Worm (Caenorhabditis elegans) whole organism, L1 larva: Measurements from ENCODE around the gene tag-276.
A peak's percentile ranks its signal among the peaks of the same experiment; 100 is the strongest.

Experiments used
- C16A3.4 ChIP-seq: fragments of 150-350 bp; optimal IDR thresholded peaks from 2 replicates; lab custom pipeline; 2014; ENCODE audit warnings: missing biosample characterization, missing genetic modification characterization
- F16B12.6 ChIP-seq: fragments of 150-350 bp; optimal IDR thresholded peaks from 2 replicates; lab custom pipeline; 2014; ENCODE audit warnings: missing biosample characterization, missing genetic modification characterization
- Y116A8C.19 ChIP-seq: sonication (generic microtip); optimal IDR thresholded peaks from 2 replicates; lab custom pipeline; 2016; ENCODE audit warnings: missing compliant biosample characterization, missing genetic modification characterization, borderline replicate concordance
- blmp-1 ChIP-seq: fragments of 150-350 bp; optimal IDR thresholded peaks from 2 replicates; lab custom pipeline; 2014; ENCODE audit warnings: missing biosample characterization, missing genetic modification characterization
- dpl-1 ChIP-seq, 3 experiments: fragments of 150-350 bp in 2 of 3; sonication (generic microtip) in 1 of 3; optimal IDR thresholded peaks; 2 replicates each; lab custom pipeline; 2014 to 2017; ENCODE audit warnings: missing biosample characterization in 3 of 3, missing genetic modification characterization in 3 of 3, missing genetic modification reagents in 3 of 3
- dsc-1 ChIP-seq: sonication (generic microtip); optimal IDR thresholded peaks from 2 replicates; lab custom pipeline; 2016; ENCODE audit warnings: mild to moderate bottlenecking, missing genetic modification characterization, missing compliant biosample characterization
- efl-1 ChIP-seq, 4 experiments: fragments of 150-350 bp; optimal IDR thresholded peaks in 3 of 4; peaks in 1 of 4; 1 replicate in 1 of 4; 2 replicates in 3 of 4; lab custom pipeline; 2014; ENCODE audit warnings: missing biosample characterization in 2 of 4, missing genetic modification characterization in 2 of 4, missing genetic modification reagents in 2 of 4
- elt-3 ChIP-seq, 6 experiments: fragments of 150-350 bp in 1 of 6; sonication (generic microtip); optimal IDR thresholded peaks; 2 replicates each; lab custom pipeline; 2017 to 2018; ENCODE audit warnings: missing biosample characterization in 6 of 6, missing genetic modification characterization in 6 of 6, inconsistent platforms in 1 of 6
- ets-5 ChIP-seq: fragments of 200-800 bp; sonication (Bioruptor generic); IDR thresholded peaks from 2 replicates; pipeline ENCODE4 v1.3.6; 2022; ENCODE audit warnings: missing genetic modification characterization, missing compliant biosample characterization
- fkh-10 ChIP-seq: sonication (generic microtip); optimal IDR thresholded peaks from 2 replicates; lab custom pipeline; 2017; ENCODE audit warnings: missing biosample characterization, missing genetic modification reagents, missing genetic modification characterization
- hlh-17 ChIP-seq: fragments of 200-800 bp; sonication (Bioruptor generic); optimal IDR thresholded peaks from 2 replicates; lab custom pipeline; 2018; ENCODE audit warnings: missing genetic modification characterization, mild to moderate bottlenecking, missing compliant biosample characterization, moderate library complexity, borderline replicate concordance
- jun-1 ChIP-seq: fragments of 150-350 bp; optimal IDR thresholded peaks from 2 replicates; lab custom pipeline; 2014; ENCODE audit warnings: missing biosample characterization, missing genetic modification reagents, missing genetic modification characterization
- nhr-237 ChIP-seq: fragments of 150-350 bp; optimal IDR thresholded peaks from 2 replicates; lab custom pipeline; 2014; ENCODE audit warnings: missing biosample characterization, missing genetic modification characterization
- nhr-84 ChIP-seq: sonication (generic microtip); optimal IDR thresholded peaks from 2 replicates; lab custom pipeline; 2017; ENCODE audit warnings: missing biosample characterization, missing genetic modification characterization
- pag-3 ChIP-seq: sonication (generic microtip); optimal IDR thresholded peaks from 2 replicates; lab custom pipeline; 2017; ENCODE audit warnings: missing genetic modification characterization, mild to moderate bottlenecking, missing compliant biosample characterization, antibody characterized with exemption, borderline replicate concordance; ENCODE audit not compliant: insufficient read depth
- sox-4 ChIP-seq: sonication (generic microtip); optimal IDR thresholded peaks from 2 replicates; lab custom pipeline; 2016; ENCODE audit warnings: missing genetic modification characterization, missing compliant biosample characterization
- unc-62 ChIP-seq: fragments of 150-350 bp; optimal IDR thresholded peaks from 2 replicates; lab custom pipeline; 2014; ENCODE audit warnings: missing biosample characterization, missing genetic modification reagents, missing genetic modification characterization
- unc-98 ChIP-seq: fragments of 200-800 bp; sonication (Bioruptor generic); IDR thresholded peaks from 2 replicates; pipeline ENCODE4 v1.3.6; 2022; ENCODE audit warnings: missing genetic modification characterization, missing compliant biosample characterization
- vab-15 ChIP-seq: sonication (generic microtip); optimal IDR thresholded peaks from 2 replicates; lab custom pipeline; 2017; ENCODE audit warnings: missing genotype, mild to moderate bottlenecking, missing genetic modification characterization, missing compliant biosample characterization
- zip-4 ChIP-seq: fragments of 200-800 bp; sonication (Bioruptor generic); optimal IDR thresholded peaks from 2 replicates; lab custom pipeline; 2018; ENCODE audit warnings: mild to moderate bottlenecking, missing genetic modification characterization, moderate library complexity, missing compliant biosample characterization

The tag-276 gene

DNA sequence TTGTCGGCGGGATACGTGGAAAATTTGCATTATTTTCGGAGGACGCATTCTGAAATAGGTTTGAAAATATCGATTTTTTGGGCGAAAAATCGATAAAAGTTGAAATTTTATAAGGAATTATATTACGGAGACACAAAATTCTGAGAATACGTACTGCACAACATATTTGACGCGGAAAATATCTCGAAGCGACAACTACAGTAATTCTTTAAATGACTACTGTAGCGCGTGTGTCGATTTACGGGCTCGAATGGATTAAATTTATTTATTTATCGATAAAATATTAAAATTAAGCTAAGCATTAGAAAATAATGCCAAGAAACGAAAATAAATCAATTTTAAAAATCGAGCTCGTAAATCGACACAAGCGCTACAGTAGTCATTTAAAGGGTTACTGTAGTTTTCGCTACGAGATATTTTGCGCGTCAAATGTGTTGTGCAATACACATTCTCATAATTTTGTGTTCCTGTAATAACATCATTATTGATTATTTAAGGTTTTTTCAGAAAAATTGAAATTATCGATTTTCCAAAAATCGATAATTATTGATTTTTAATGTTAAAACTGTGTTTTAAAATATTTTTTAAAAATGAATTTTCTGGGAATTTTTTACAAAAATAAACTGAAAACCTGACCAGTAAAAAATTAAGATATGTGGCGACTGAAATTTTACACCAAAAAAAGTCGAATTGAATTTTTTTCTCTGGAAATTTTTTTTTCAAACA is 48.9 kb downstream of the tag-276 start, which contains the start of gene polg-1:
Gene polg-1, minus strand, starts transcription at position 51 of the 726 bp plus-strand sequence.
- TF ChIP-seq dpl-1 (GFP tag; optimal IDR thresholded peaks at IDR 0.05; lab: Kevin White, UChicago) = no peak
- TF ChIP-seq pag-3 = no peak
- no peak for TF ChIP-seq zip-4
- no peak for TF ChIP-seq jun-1
- TF ChIP-seq C16A3.4 (tag; lab: Kevin White, UChicago) = no peak
- TF ChIP-seq unc-98 (GFP tag; lab: Robert Waterston, UW) = no peak
- no peak for TF ChIP-seq F16B12.6 (tag; lab: Kevin White, UChicago)
- TF ChIP-seq elt-3 (tag; optimal IDR thresholded peaks at IDR 0.05; lab: Kevin White, UChicago) = no peak
- TF ChIP-seq Y116A8C.19 (tag; lab: Kevin White, UChicago) = no peak
- no peak for TF ChIP-seq dsc-1 (tag; lab: Kevin White, UChicago)
- TF ChIP-seq nhr-237 (tag; lab: Kevin White, UChicago) = no peak
- TF ChIP-seq ets-5 (GFP tag; lab: Robert Waterston, UW) = no peak
- no peak for TF ChIP-seq hlh-17 (GFP tag; lab: Kevin White, UChicago)
- TF ChIP-seq nhr-84 (tag; lab: Kevin White, UChicago) = no peak
- no peak for TF ChIP-seq fkh-10 (GFP tag; lab: Kevin White, UChicago)
- TF ChIP-seq blmp-1 (tag; lab: Kevin White, UChicago) = no peak
- TF ChIP-seq vab-15 (tag; lab: Kevin White, UChicago) = no peak
- TF ChIP-seq unc-62 (GFP tag; lab: Kevin White, UChicago) = no peak
- TF ChIP-seq, all 84 proteins: peak for 0

DNA sequence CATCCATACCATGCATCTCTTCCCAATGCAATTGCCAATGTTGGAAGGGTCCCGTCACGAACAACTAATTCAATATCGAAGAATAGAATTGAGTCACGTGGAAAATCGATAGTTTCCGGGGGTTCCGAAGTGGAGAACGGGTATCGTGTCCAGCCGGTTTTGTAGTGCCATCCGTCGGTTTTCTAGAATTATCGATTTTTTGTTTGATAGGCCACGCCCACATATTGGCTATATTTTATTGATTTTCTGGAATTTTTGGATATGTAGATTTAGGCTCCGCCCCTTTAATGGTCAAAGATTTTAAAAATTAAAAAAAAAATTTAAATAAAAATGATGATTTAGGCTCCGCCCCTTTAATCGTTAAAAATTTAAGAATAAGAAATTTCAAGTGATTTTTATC is 49.7 kb downstream of the tag-276 start:
- TF ChIP-seq sox-4 (tag; lab: Kevin White, UChicago) (no peak), efl-1 (optimal IDR thresholded peaks at IDR 0.05; lab: Kevin White, UChicago) (no peak), efl-1 (GFP tag; optimal IDR thresholded peaks at IDR 0.05 in 1 of 2; lab: Kevin White, UChicago) (peak in 1 of 2 experiments; percentile 75)
